Fruit fly (Drosophila melanogaster) whole organism, embryonic: ENCODE measurements around the gene CG10068.

Source experiments
- CG11398 ChIP-seq: fragments of 200-800 bp; sonication (Bioruptor generic); optimal IDR thresholded peaks from 2 replicates; lab custom pipeline; 2016; ENCODE audit warnings: missing biosample characterization, missing genetic modification characterization
- CG11695 ChIP-seq: fragments of 200-800 bp; sonication (Bioruptor generic); IDR thresholded peaks from 3 replicates; pipeline ENCODE4 v1.3.6; 2022; ENCODE audit warnings: missing biosample characterization, missing genetic modification characterization
- CG12659 ChIP-seq: fragments of 200-800 bp; sonication (Bioruptor generic); optimal IDR thresholded peaks from 3 replicates; lab custom pipeline; 2017; ENCODE audit warnings: mild to moderate bottlenecking, missing biosample characterization, missing genetic modification reagents, missing genetic modification characterization
- CG12769 ChIP-seq: fragments of 200-800 bp; sonication (Bioruptor generic); optimal IDR thresholded peaks from 2 replicates; lab custom pipeline; 2019; ENCODE audit warnings: missing biosample characterization, mild to moderate bottlenecking, missing genetic modification characterization, moderate library complexity
- CG12942 ChIP-seq: fragments of 200-800 bp; sonication (Bioruptor generic); optimal IDR thresholded peaks from 3 replicates; lab custom pipeline; 2016; ENCODE audit warnings: missing biosample characterization, missing genetic modification characterization
- CG13624 ChIP-seq: fragments of 200-800 bp; sonication (Bioruptor generic); optimal IDR thresholded peaks from 2 replicates; lab custom pipeline; 2016; ENCODE audit warnings: missing biosample characterization, missing genetic modification characterization
- CG16815 ChIP-seq: fragments of 200-800 bp; sonication (Bioruptor generic); optimal IDR thresholded peaks from 3 replicates; lab custom pipeline; 2017; ENCODE audit warnings: missing biosample characterization, mild to moderate bottlenecking, missing genetic modification characterization
- CG16863 ChIP-seq: fragments of 200-800 bp; sonication (Bioruptor generic); optimal IDR thresholded peaks from 3 replicates; lab custom pipeline; 2016; ENCODE audit warnings: missing biosample characterization, missing genetic modification characterization
- CG2678 ChIP-seq: fragments of 200-800 bp; sonication (Bioruptor generic); optimal IDR thresholded peaks from 3 replicates; lab custom pipeline; 2019; ENCODE audit warnings: missing biosample characterization, mild to moderate bottlenecking, missing genetic modification characterization, moderate library complexity
- CG43689 ChIP-seq: fragments of 200-800 bp; sonication (Bioruptor generic); IDR thresholded peaks from 2 replicates; pipeline ENCODE4 v1.3.6; 2022; ENCODE audit warnings: missing biosample characterization, missing genetic modification characterization
- CG4404 ChIP-seq: fragments of 200-800 bp; sonication (Bioruptor generic); IDR thresholded peaks from 2 replicates; pipeline ENCODE4 v1.3.6; 2022; ENCODE audit warnings: missing biosample characterization, missing genetic modification characterization
- CG5245 ChIP-seq: fragments of 200-800 bp; sonication (Bioruptor generic); optimal IDR thresholded peaks from 3 replicates; lab custom pipeline; 2016; ENCODE audit warnings: missing biosample characterization, missing genetic modification characterization
- CG5953 ChIP-seq: fragments of 200-800 bp; sonication (Bioruptor generic); IDR thresholded peaks from 2 replicates; pipeline ENCODE4 v1.3.6; 2022; ENCODE audit warnings: missing biosample characterization, missing genetic modification characterization
- CG9932 ChIP-seq: fragments of 200-800 bp; sonication (Bioruptor generic); IDR thresholded peaks from 2 replicates; pipeline ENCODE4 v1.3.6; 2022; ENCODE audit warnings: missing biosample characterization, missing genetic modification characterization
- D19A ChIP-seq: fragments of 200-800 bp; optimal IDR thresholded peaks from 3 replicates; lab custom pipeline; 2019; ENCODE audit warnings: missing biosample characterization, mild to moderate bottlenecking, missing genetic modification characterization, moderate library complexity
- Fer1 ChIP-seq: fragments of 200-800 bp; sonication (Bioruptor generic); optimal IDR thresholded peaks from 2 replicates; lab custom pipeline; 2017; ENCODE audit warnings: missing biosample characterization, mild to moderate bottlenecking, missing genetic modification characterization
- Hr51 ChIP-seq, 2 experiments: fragments of 200-800 bp; sonication (Bioruptor generic); optimal IDR thresholded peaks; 2 replicates in 1 of 2; 3 replicates in 1 of 2; lab custom pipeline; 2016 to 2018; ENCODE audit warnings: missing biosample characterization in 2 of 2, missing genetic modification characterization in 2 of 2, mild to moderate bottlenecking in 1 of 2, moderate library complexity in 1 of 2
- MESR4 ChIP-seq: fragments of 200-800 bp; sonication (Bioruptor generic); optimal IDR thresholded peaks from 2 replicates; lab custom pipeline; 2018; ENCODE audit warnings: missing biosample characterization, mild to moderate bottlenecking, missing genetic modification characterization, moderate library complexity
- Pdp1 ChIP-seq, 2 experiments: fragments of 200-800 bp; sonication (Bioruptor generic); optimal IDR thresholded peaks; 3 replicates each; lab custom pipeline; 2016; ENCODE audit warnings: missing biosample characterization in 2 of 2, missing genetic modification characterization in 2 of 2, mild to moderate bottlenecking in 1 of 2, moderate library complexity in 1 of 2
- Spps ChIP-seq: fragments of 200-800 bp; sonication (Bioruptor generic); optimal IDR thresholded peaks from 2 replicates; lab custom pipeline; 2018; ENCODE audit warnings: missing biosample characterization, mild to moderate bottlenecking, missing genetic modification characterization
- Ssrp ChIP-seq: fragments of 200-800 bp; sonication (Bioruptor generic); optimal IDR thresholded peaks from 2 replicates; lab custom pipeline; 2018; ENCODE audit warnings: missing biosample characterization, mild to moderate bottlenecking, missing genetic modification characterization, moderate library complexity
- TFAM ChIP-seq: fragments of 200-800 bp; sonication (Bioruptor generic); optimal IDR thresholded peaks from 2 replicates; lab custom pipeline; 2017; ENCODE audit warnings: missing biosample characterization, missing genetic modification characterization, inconsistent platforms
- abd-A ChIP-seq: fragments of 200-800 bp; sonication (Bioruptor generic); optimal IDR thresholded peaks from 3 replicates; lab custom pipeline; 2019; ENCODE audit warnings: missing biosample characterization, mild to moderate bottlenecking, missing genetic modification characterization, moderate library complexity
- ap ChIP-seq: fragments of 200-800 bp; sonication (Bioruptor generic); IDR thresholded peaks from 2 replicates; pipeline ENCODE4 v1.3.6; 2022; ENCODE audit warnings: missing biosample characterization, missing genetic modification characterization
- ase ChIP-seq: fragments of 200-800 bp; sonication (Bioruptor generic); IDR thresholded peaks from 3 replicates; pipeline ENCODE4 v1.3.6; 2022; ENCODE audit warnings: missing biosample characterization, missing genetic modification characterization
- bbx ChIP-seq: fragments of 200-800 bp; sonication (Bioruptor generic); IDR thresholded peaks from 2 replicates; pipeline ENCODE4 v1.3.6; 2022; ENCODE audit warnings: missing biosample characterization, missing genetic modification characterization; ENCODE audit not compliant: partially characterized antibody
- bigmax ChIP-seq: fragments of 200-800 bp; sonication (Bioruptor generic); optimal IDR thresholded peaks from 2 replicates; lab custom pipeline; 2018; ENCODE audit warnings: missing biosample characterization, mild to moderate bottlenecking, missing genetic modification characterization
- bowl ChIP-seq: fragments of 200-800 bp; sonication (Bioruptor generic); IDR thresholded peaks from 2 replicates; pipeline ENCODE4 v1.3.6; 2022; ENCODE audit warnings: missing biosample characterization, missing genetic modification characterization
- br ChIP-seq: fragments of >200 bp; optimal IDR thresholded peaks from 2 replicates; lab custom pipeline; 2017
- caup ChIP-seq: fragments of 200-800 bp; sonication (Bioruptor generic); optimal IDR thresholded peaks from 3 replicates; lab custom pipeline; 2017; ENCODE audit warnings: missing biosample characterization, mild to moderate bottlenecking, missing genetic modification characterization, moderate library complexity; ENCODE audit not compliant: severe bottlenecking
- chm ChIP-seq: fragments of 200-800 bp; sonication (Bioruptor generic); IDR thresholded peaks from 2 replicates; pipeline ENCODE4 v1.3.6; 2022; ENCODE audit warnings: missing biosample characterization, missing genetic modification characterization
- corto ChIP-seq: fragments of 200-800 bp; sonication (Bioruptor generic); optimal IDR thresholded peaks from 2 replicates; lab custom pipeline; 2016; ENCODE audit warnings: missing biosample characterization, mild to moderate bottlenecking, missing genetic modification characterization, moderate library complexity
- disco-r ChIP-seq: fragments of 200-800 bp; sonication (Bioruptor generic); optimal IDR thresholded peaks from 2 replicates; lab custom pipeline; 2016; ENCODE audit warnings: missing biosample characterization, missing genetic modification characterization
- eyg ChIP-seq: fragments of 200-800 bp; sonication (Bioruptor generic); optimal IDR thresholded peaks from 3 replicates; lab custom pipeline; 2016; ENCODE audit warnings: missing biosample characterization, missing genetic modification characterization
- fd96Cb ChIP-seq: fragments of 200-800 bp; sonication (Bioruptor generic); optimal IDR thresholded peaks from 2 replicates; lab custom pipeline; 2018; ENCODE audit warnings: missing biosample characterization, mild to moderate bottlenecking, missing genetic modification characterization, moderate library complexity
- fru ChIP-seq: fragments of >200 bp; optimal IDR thresholded peaks from 2 replicates; lab custom pipeline; 2017
- hb ChIP-seq: fragments of 200-800 bp; sonication (Bioruptor generic); IDR thresholded peaks from 3 replicates; pipeline ENCODE4 v1.3.6; 2022; ENCODE audit warnings: missing biosample characterization, missing genetic modification characterization; ENCODE audit not compliant: partially characterized antibody
- her ChIP-seq: fragments of 200-800 bp; sonication (Bioruptor generic); optimal IDR thresholded peaks from 2 replicates; lab custom pipeline; 2016; ENCODE audit warnings: missing biosample characterization, missing genetic modification characterization
- insv ChIP-seq, 2 experiments: fragments of 200-800 bp; sonication (Bioruptor generic); optimal IDR thresholded peaks; 3 replicates each; lab custom pipeline; 2016 to 2018; ENCODE audit warnings: missing biosample characterization in 2 of 2, missing genetic modification characterization in 2 of 2
- kni ChIP-seq: fragments of 200-800 bp; sonication (Bioruptor generic); optimal IDR thresholded peaks from 3 replicates; lab custom pipeline; 2017; ENCODE audit warnings: mild to moderate bottlenecking, missing biosample characterization, missing genetic modification reagents, missing genetic modification characterization
- lab ChIP-seq: fragments of 200-800 bp; sonication (Bioruptor generic); optimal IDR thresholded peaks from 3 replicates; lab custom pipeline; 2017; ENCODE audit warnings: missing biosample characterization, missing genetic modification characterization, mild to moderate bottlenecking, moderate library complexity, missing genetic modification reagents
- lbe ChIP-seq: fragments of 200-800 bp; sonication (Bioruptor generic); optimal IDR thresholded peaks from 2 replicates; lab custom pipeline; 2016; ENCODE audit warnings: missing biosample characterization, mild to moderate bottlenecking, missing genetic modification characterization
- nerfin-2 ChIP-seq: fragments of 200-800 bp; sonication (Bioruptor generic); IDR thresholded peaks from 2 replicates; pipeline ENCODE4 v1.3.6; 2022; ENCODE audit warnings: missing biosample characterization, missing genetic modification characterization; ENCODE audit not compliant: partially characterized antibody
- odd ChIP-seq: fragments of 200-800 bp; sonication (Bioruptor generic); optimal IDR thresholded peaks from 2 replicates; lab custom pipeline; 2017; ENCODE audit warnings: missing biosample characterization, mild to moderate bottlenecking, missing genetic modification characterization
- pb ChIP-seq: fragments of 200-800 bp; sonication (Bioruptor generic); optimal IDR thresholded peaks from 3 replicates; lab custom pipeline; 2016; ENCODE audit warnings: missing biosample characterization, missing genetic modification characterization
- sens-2 ChIP-seq: fragments of 200-800 bp; sonication (Bioruptor generic); IDR thresholded peaks from 2 replicates; pipeline ENCODE4 v1.3.6; 2022; ENCODE audit warnings: missing biosample characterization, missing genetic modification characterization
- seq ChIP-seq: fragments of 200-800 bp; sonication (Bioruptor generic); IDR thresholded peaks from 2 replicates; pipeline ENCODE4 v1.3.6; 2022; ENCODE audit warnings: missing biosample characterization, missing genetic modification characterization
- sisA ChIP-seq: fragments of 200-800 bp; sonication (Bioruptor generic); IDR thresholded peaks from 2 replicates; pipeline ENCODE4 v1.3.6; 2022; ENCODE audit warnings: missing biosample characterization, missing genetic modification characterization
- zfh1 ChIP-seq: fragments of 200-800 bp; sonication (Bioruptor generic); IDR thresholded peaks from 3 replicates; pipeline ENCODE4 v1.3.6; 2022; ENCODE audit warnings: missing biosample characterization, missing genetic modification characterization

Gene CG10068

dm6 chr3R:7102853-7103833, 24.7 kb downstream of the CG10068 start (continued):
- TF ChIP-seq Ssrp (tag; lab: Kevin White, UChicago) (no peak), Fer1 (GFP tag; lab: Kevin White, UChicago) (no peak), br (no peak), nerfin-2 (GFP tag; lab: Robert Waterston, UW) (no peak), disco-r (GFP tag; lab: Kevin White, UChicago) (no peak), seq (peak; percentile 70), lab (peak; percentile 2), bbx (GFP tag; lab: Robert Waterston, UW) (0 out of 2 replicates have a peak, but pooled peaks have one; percentile 37), CG11398 (no peak), hb (GFP tag; lab: Robert Waterston, UW) (no peak), bigmax (GFP tag; lab: Kevin White, UChicago) (no peak), zfh1 (peak; percentile 36; the same call in 1 of the 3 replicates), her (GFP tag; lab: Kevin White, UChicago) (no peak), CG12659 (GFP tag; lab: Kevin White, UChicago) (no peak), Hr51 (GFP tag; optimal IDR thresholded peaks at IDR 0.05; lab: Kevin White, UChicago) (no peak), fru (lab: Kevin White, UChicago) (no peak), sisA (GFP tag; lab: Robert Waterston, UW) (no peak), insv (GFP tag; optimal IDR thresholded peaks at IDR 0.05; lab: Kevin White, UChicago) (peak in 1 of 2 experiments; percentile 92), CG16815 (no peak), D19A (tag; lab: Kevin White, UChicago) (no peak), ase (GFP tag; lab: Robert Waterston, UW) (no peak), CG4404 (no peak), eyg (no peak), odd (GFP tag; lab: Kevin White, UChicago) (no peak), CG11695 (GFP tag; lab: Robert Waterston, UW) (no peak), lbe (GFP tag; lab: Kevin White, UChicago) (peak; percentile 6), CG16863 (no peak), kni (GFP tag; lab: Kevin White, UChicago) (peak; percentile 71), caup (GFP tag; lab: Kevin White, UChicago) (no peak), CG5245 (GFP tag; lab: Kevin White, UChicago) (no peak), CG9932 (no peak), chm (GFP tag; lab: Robert Waterston, UW) (peak; percentile 8; the same call in 1 of the 2 replicates), CG5953 (GFP tag; lab: Robert Waterston, UW) (no peak), sens-2 (peak; percentile 60), pb (GFP tag; lab: Kevin White, UChicago) (no peak), Pdp1 (GFP tag; optimal IDR thresholded peaks at IDR 0.05; lab: Kevin White, UChicago) (peak in 1 of 2 experiments; percentile 94), fd96Cb (tag; lab: Kevin White, UChicago) (no peak), CG12942 (GFP tag; lab: Kevin White, UChicago) (no peak), MESR4 (GFP tag; lab: Kevin White, UChicago) (no peak), corto (peak; percentile 4), CG13624 (GFP tag; lab: Kevin White, UChicago) (no peak), CG43689 (GFP tag; lab: Robert Waterston, UW) (no peak), Spps (no peak), ap (GFP tag; lab: Robert Waterston, UW) (no peak), CG2678 (tag; lab: Kevin White, UChicago) (no peak), bowl (GFP tag; lab: Robert Waterston, UW) (no peak), TFAM (GFP tag; lab: Kevin White, UChicago) (no peak), abd-A (peak; percentile 84), CG12769 (tag; lab: Kevin White, UChicago) (no peak)
